Worm (Caenorhabditis elegans) whole organism, L3 larva: ENCODE results near the gene T16G12.10.

ENCODE experiments used
- ama-1 ChIP-seq: fragments of 150-350 bp; optimal IDR thresholded peaks from 2 replicates; lab custom pipeline; 2018
- ceh-28 ChIP-seq: fragments of 150-350 bp; optimal IDR thresholded peaks from 2 replicates; lab custom pipeline; 2014; ENCODE audit warnings: missing biosample characterization, missing genetic modification reagents, missing genetic modification characterization
- elt-1 ChIP-seq: fragments of 150-350 bp; optimal IDR thresholded peaks from 2 replicates; lab custom pipeline; 2014; ENCODE audit warnings: missing biosample characterization, missing genetic modification characterization
- fkh-10 ChIP-seq: sonication (generic microtip); optimal IDR thresholded peaks from 2 replicates; lab custom pipeline; 2017; ENCODE audit warnings: missing biosample characterization, missing genetic modification reagents, missing genetic modification characterization
- jun-1 ChIP-seq: fragments of 150-350 bp; optimal IDR thresholded peaks from 2 replicates; lab custom pipeline; 2014; ENCODE audit warnings: missing biosample characterization, missing genetic modification reagents, missing genetic modification characterization
- lin-39 ChIP-seq: fragments of 150-350 bp; optimal IDR thresholded peaks from 2 replicates; lab custom pipeline; 2018; ENCODE audit warnings: missing biosample characterization, missing genetic modification reagents, missing genetic modification characterization
- nhr-23 ChIP-seq: fragments of 150-350 bp; optimal IDR thresholded peaks from 2 replicates; lab custom pipeline; 2014; ENCODE audit warnings: missing biosample characterization, missing genetic modification reagents, missing genetic modification characterization
- nhr-237 ChIP-seq: fragments of 150-350 bp; optimal IDR thresholded peaks from 2 replicates; lab custom pipeline; 2014; ENCODE audit warnings: missing biosample characterization, missing genetic modification characterization
- nhr-25 ChIP-seq: sonication (generic microtip); optimal IDR thresholded peaks from 2 replicates; lab custom pipeline; 2017; ENCODE audit warnings: missing biosample characterization, missing genetic modification characterization
- nhr-28 ChIP-seq: fragments of 150-350 bp; optimal IDR thresholded peaks from 2 replicates; lab custom pipeline; 2014; ENCODE audit warnings: missing biosample characterization, missing genetic modification characterization
- nhr-77 ChIP-seq: fragments of 150-350 bp; optimal IDR thresholded peaks from 2 replicates; lab custom pipeline; 2014; ENCODE audit warnings: missing biosample characterization, missing genetic modification characterization
- sea-2 ChIP-seq: fragments of 150-350 bp; sonication (generic microtip); optimal IDR thresholded peaks from 4 replicates; lab custom pipeline; 2014; ENCODE audit warnings: missing biosample characterization, missing genetic modification reagents, missing genetic modification characterization
- tbx-2 ChIP-seq: sonication (generic microtip); optimal IDR thresholded peaks from 2 replicates; lab custom pipeline; 2016; ENCODE audit warnings: mild to moderate bottlenecking, missing genetic modification characterization, missing compliant biosample characterization
- unc-39 ChIP-seq: sonication (generic microtip); optimal IDR thresholded peaks from 4 replicates; lab custom pipeline; 2017; ENCODE audit warnings: missing biosample characterization, missing genetic modification characterization

T16G12.10 gene

ce11 chrIII:10012136-10012535 lies 43.8 kb downstream of the T16G12.10 start, which contains the start of gene C05B5.16:
TSS of gene C05B5.16 (plus strand) at chrIII:10012436.
- TF ChIP-seq tbx-2 = no peak
- no peak for TF ChIP-seq jun-1 (tag; lab: Kevin White, UChicago)
- TF ChIP-seq lin-39 (tag; lab: Kevin White, UChicago) = no peak
- TF ChIP-seq nhr-77 (tag; lab: Kevin White, UChicago) = no peak
- TF ChIP-seq nhr-28 = no peak
- no peak for TF ChIP-seq sea-2 (GFP tag; lab: Kevin White, UChicago)
- TF ChIP-seq ama-1 (lab: Kevin White, UChicago) = no peak
- TF ChIP-seq nhr-23 (tag; lab: Kevin White, UChicago) = no peak
- no peak for TF ChIP-seq nhr-237 (tag; lab: Kevin White, UChicago)
- no peak for TF ChIP-seq elt-1 (tag; lab: Kevin White, UChicago)
- no peak for TF ChIP-seq fkh-10 (GFP tag; lab: Kevin White, UChicago)
- TF ChIP-seq unc-39 (tag; lab: Kevin White, UChicago) = no peak

- no peak for TF ChIP-seq tbx-2
- TF ChIP-seq ama-1 (lab: Kevin White, UChicago) = no peak
Measured at ce11 chrIII:10010117-10010516, 45.8 kb downstream of the T16G12.10 start, which contains the start of gene fbxa-155. TSS of gene fbxa-155 (minus strand) at chrIII:10010217.

ce11 chrIII:10006734-10007348 lies 49.1 kb downstream of the T16G12.10 start, which contains the start of gene C05B5.8:
TSS of gene C05B5.8 (minus strand) at chrIII:10006784.
- TF ChIP-seq nhr-28 (no peak), nhr-25 (tag; lab: Kevin White, UChicago) (peak; percentile 91), nhr-23 (tag; lab: Kevin White, UChicago) (peak; percentile 73), ceh-28 (tag; lab: Kevin White, UChicago) (peak; percentile 34), elt-1 (tag; lab: Kevin White, UChicago) (peak; percentile 83), nhr-237 (tag; lab: Kevin White, UChicago) (no peak)
- TF ChIP-seq, all 47 proteins: peak for 4
